Worm (Caenorhabditis elegans) whole organism, midembryonic: ENCODE results near the gene T04H1.5.

Experiments
- T22C8.4 ChIP-seq: fragments of 200-800 bp; sonication (Bioruptor generic); IDR thresholded peaks from 2 replicates; pipeline ENCODE4 v1.3.6; 2022; ENCODE audit warnings: missing genetic modification characterization, missing compliant biosample characterization
- cog-1 ChIP-seq: sonication (generic microtip); optimal IDR thresholded peaks from 2 replicates; lab custom pipeline; 2016; ENCODE audit warnings: missing genetic modification characterization, missing compliant biosample characterization
- flt-1 ChIP-seq: fragments of 200-800 bp; sonication (Bioruptor generic); IDR thresholded peaks from 2 replicates; pipeline ENCODE4 v1.3.6; 2022; ENCODE audit warnings: missing genetic modification characterization, missing compliant biosample characterization
- klf-2 ChIP-seq: fragments of 200-800 bp; sonication (Bioruptor generic); conservative IDR thresholded peaks from 2 replicates; pipeline ENCODE4 v1.3.6; 2022; ENCODE audit warnings: missing genetic modification reagents, missing genetic modification characterization, missing compliant biosample characterization
- med-1 ChIP-seq: sonication (generic microtip); optimal IDR thresholded peaks from 2 replicates; lab custom pipeline; 2017; ENCODE audit warnings: missing genetic modification characterization, mild to moderate bottlenecking, missing compliant biosample characterization, antibody characterized with exemption, missing genetic modification reagents; ENCODE audit not compliant: insufficient read depth
- ref-1 ChIP-seq: fragments of 200-800 bp; sonication (Bioruptor generic); conservative IDR thresholded peaks from 2 replicates; pipeline ENCODE4 v1.3.6; 2022; ENCODE audit warnings: missing genetic modification reagents, missing genetic modification characterization, missing compliant biosample characterization
- tab-1 ChIP-seq: fragments of 200-800 bp; sonication (Bioruptor generic); IDR thresholded peaks from 2 replicates; pipeline ENCODE4 v1.3.6; 2022; ENCODE audit warnings: missing genetic modification characterization, missing compliant biosample characterization
- ztf-23 ChIP-seq: fragments of 200-800 bp; sonication (Bioruptor generic); IDR thresholded peaks from 2 replicates; pipeline ENCODE4 v1.3.6; 2022; ENCODE audit warnings: missing genetic modification reagents, missing genetic modification characterization, missing compliant biosample characterization
- ztf-29 ChIP-seq: fragments of 200-800 bp; sonication (Bioruptor generic); IDR thresholded peaks from 2 replicates; pipeline ENCODE4 v1.3.6; 2022; ENCODE audit warnings: missing genetic modification reagents, missing genetic modification characterization, missing compliant biosample characterization

The T04H1.5 gene

ce11 chrV:12244980-12245742 is 6.0 kb upstream of the T04H1.5 start, which contains the start of the genes T04H1.13, slfl-5 and rad-50:
Gene T04H1.13 (minus strand): TSS chrV:12245030.
Gene slfl-5 (minus strand): TSS chrV:12245044.
Gene rad-50 (plus strand): TSS chrV:12245646.
- TF ChIP-seq ztf-29 (GFP tag; lab: Robert Waterston, UW) = no peak

DNA sequence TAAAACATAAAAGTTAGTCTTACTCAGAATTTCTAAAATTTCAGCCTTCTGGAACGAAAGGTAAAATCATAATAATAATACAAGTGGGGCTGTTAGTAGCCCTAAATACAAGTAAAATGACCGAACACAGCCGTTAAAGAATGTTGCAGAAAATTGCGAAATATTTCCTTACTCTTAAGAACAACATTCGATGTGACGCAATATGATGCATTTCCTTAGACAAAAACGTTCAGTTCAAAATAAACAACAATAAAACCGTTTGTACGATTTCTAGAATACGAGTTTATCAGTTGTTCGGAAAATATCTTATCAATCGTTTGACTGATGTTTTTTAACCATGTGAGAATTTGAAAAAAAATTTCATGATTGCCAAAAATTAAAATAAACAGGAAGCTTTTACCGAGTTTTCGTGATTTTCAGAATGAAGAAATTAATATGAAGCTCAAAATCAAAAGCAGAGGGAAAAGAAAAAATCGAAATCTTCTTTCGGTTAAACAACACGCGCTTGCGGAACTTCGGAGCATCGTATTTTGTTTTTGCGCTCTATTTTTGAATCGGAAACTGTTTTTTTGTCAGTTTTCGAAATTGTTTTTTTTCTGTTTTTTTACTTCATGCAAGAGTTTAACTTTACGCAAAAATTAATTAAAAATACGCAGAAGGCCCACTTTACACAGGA is 5.2 kb upstream of the T04H1.5 start:
- TF ChIP-seq cog-1 (tag; lab: Kevin White, UChicago) = no peak
- TF ChIP-seq tab-1 (GFP tag; lab: Robert Waterston, UW) = no peak
- no peak for TF ChIP-seq ref-1 (GFP tag; lab: Robert Waterston, UW)
- no peak for TF ChIP-seq klf-2
- TF ChIP-seq T22C8.4 = no peak
- TF ChIP-seq ztf-23 (GFP tag; lab: Robert Waterston, UW) = no peak
- no peak for TF ChIP-seq med-1
- no peak for TF ChIP-seq flt-1
- no peak for TF ChIP-seq ztf-29 (GFP tag; lab: Robert Waterston, UW)

DNA sequence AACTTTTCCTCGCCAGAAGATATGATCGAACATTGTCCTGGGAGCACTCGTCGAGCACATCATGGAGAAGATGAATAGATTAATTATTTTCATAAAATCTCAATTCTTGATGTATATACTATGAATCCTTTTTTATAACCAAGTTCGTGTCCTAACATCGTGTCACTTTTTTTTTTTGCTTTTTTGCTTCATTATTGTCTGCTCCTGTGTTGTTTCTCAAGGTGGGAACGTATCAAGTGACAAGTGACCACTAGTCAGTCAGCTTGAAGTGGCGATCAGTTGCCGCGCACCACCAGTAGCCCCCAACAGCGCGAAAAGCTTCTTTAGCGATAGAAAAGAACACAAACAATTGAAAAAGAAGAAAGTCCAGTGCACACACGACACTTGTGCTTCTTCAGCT is 1.1 kb downstream of the T04H1.5 start, which contains the start of gene lrx-1:
Gene lrx-1 (plus strand): TSS at position 301 of the 400 bp plus-strand sequence.
- TF ChIP-seq ztf-23 (GFP tag; lab: Robert Waterston, UW) (no peak), klf-2 (no peak), T22C8.4 (no peak), ztf-29 (GFP tag; lab: Robert Waterston, UW) (no peak), tab-1 (GFP tag; lab: Robert Waterston, UW) (no peak), flt-1 (no peak), ref-1 (GFP tag; lab: Robert Waterston, UW) (no peak)

ce11 chrV:12255343-12255742 is 4.2 kb downstream of the T04H1.5 start, which contains the start of gene T04H1.12:
Gene T04H1.12 (plus strand): TSS chrV:12255643.
- TF ChIP-seq ztf-23 (GFP tag; lab: Robert Waterston, UW) = no peak
- TF ChIP-seq T22C8.4 = no peak
- TF ChIP-seq ref-1 (GFP tag; lab: Robert Waterston, UW) = no peak
- no peak for TF ChIP-seq ztf-29 (GFP tag; lab: Robert Waterston, UW)
- TF ChIP-seq klf-2 = no peak
- no peak for TF ChIP-seq tab-1 (GFP tag; lab: Robert Waterston, UW)

DNA sequence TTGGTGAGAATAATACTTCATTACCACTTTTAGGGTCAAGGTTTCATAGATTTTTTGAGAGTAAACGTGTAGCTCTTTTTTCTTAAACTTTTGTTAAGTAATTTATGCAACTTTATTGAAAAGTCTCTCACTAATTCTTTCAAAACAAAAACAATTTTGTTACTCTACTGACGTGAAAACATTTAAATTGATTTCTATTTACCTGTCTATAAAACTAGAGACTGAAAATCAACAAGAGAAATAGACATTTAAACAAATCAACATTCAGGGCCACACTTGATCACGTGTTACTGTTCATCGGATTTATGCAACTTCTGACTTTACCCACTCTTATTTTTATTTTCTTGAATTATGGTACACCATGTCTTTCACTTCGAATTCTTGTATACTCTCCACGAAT is 5.3 kb downstream of the T04H1.5 start, which contains the start of gene ugt-55:
Gene ugt-55 (plus strand): TSS at position 301 of the 400 bp plus-strand sequence.
- TF ChIP-seq med-1 = no peak
- no peak for TF ChIP-seq cog-1 (tag; lab: Kevin White, UChicago)
- TF ChIP-seq tab-1 (GFP tag; lab: Robert Waterston, UW) = no peak
- TF ChIP-seq ref-1 (GFP tag; lab: Robert Waterston, UW) = no peak
- TF ChIP-seq ztf-29 (GFP tag; lab: Robert Waterston, UW) = no peak
- TF ChIP-seq ztf-23 (GFP tag; lab: Robert Waterston, UW) = no peak
- TF ChIP-seq klf-2 = no peak
- no peak for TF ChIP-seq T22C8.4
- no peak for TF ChIP-seq flt-1

DNA sequence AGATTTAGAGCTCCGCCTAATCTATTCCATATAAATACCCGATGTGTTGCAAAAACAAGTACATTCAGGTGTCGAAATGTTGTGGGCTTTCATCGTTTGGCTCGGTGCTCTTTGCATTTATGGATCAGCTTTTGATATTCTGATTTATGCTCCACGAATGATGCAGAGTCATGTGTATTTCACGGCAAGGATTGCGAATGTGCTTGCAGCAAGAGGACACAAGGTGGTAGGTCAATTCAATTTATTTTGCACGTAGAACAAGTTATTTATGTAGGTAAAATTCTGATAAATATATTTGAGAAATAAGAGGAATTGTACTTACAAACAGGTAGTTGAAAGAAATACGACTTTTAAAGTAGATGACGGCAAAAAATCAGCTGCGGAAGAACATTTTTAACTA is 7.8 kb downstream of the T04H1.5 start, which contains the start of gene ugt-56:
Gene ugt-56 (plus strand): TSS at position 61 of the 400 bp plus-strand sequence.
- no peak for TF ChIP-seq ref-1 (GFP tag; lab: Robert Waterston, UW)
- TF ChIP-seq flt-1 = no peak
- no peak for TF ChIP-seq klf-2
- TF ChIP-seq med-1 = no peak
- no peak for TF ChIP-seq tab-1 (GFP tag; lab: Robert Waterston, UW)
- TF ChIP-seq ztf-29 (GFP tag; lab: Robert Waterston, UW) = no peak
- TF ChIP-seq ztf-23 (GFP tag; lab: Robert Waterston, UW) = no peak
- TF ChIP-seq T22C8.4 = no peak
- no peak for TF ChIP-seq cog-1 (tag; lab: Kevin White, UChicago)

ce11 chrV:12261377-12261776 is 10.2 kb downstream of the T04H1.5 start, which contains the start of gene tbb-6:
Gene tbb-6 (plus strand): TSS chrV:12261531.
- TF ChIP-seq med-1 (no peak), T22C8.4 (no peak), cog-1 (tag; lab: Kevin White, UChicago) (no peak)

- no peak for TF ChIP-seq klf-2
- no peak for TF ChIP-seq cog-1 (tag; lab: Kevin White, UChicago)
- TF ChIP-seq ztf-23 (GFP tag; lab: Robert Waterston, UW) = no peak
- TF ChIP-seq med-1 = no peak
- no peak for TF ChIP-seq ref-1 (GFP tag; lab: Robert Waterston, UW)
- no peak for TF ChIP-seq flt-1
- TF ChIP-seq tab-1 (GFP tag; lab: Robert Waterston, UW) = no peak
Observed at ce11 chrV:12263723-12264122, 12.6 kb downstream of the T04H1.5 start, which contains the start of gene ssp-35. Gene ssp-35 (minus strand): TSS chrV:12263823.

DNA sequence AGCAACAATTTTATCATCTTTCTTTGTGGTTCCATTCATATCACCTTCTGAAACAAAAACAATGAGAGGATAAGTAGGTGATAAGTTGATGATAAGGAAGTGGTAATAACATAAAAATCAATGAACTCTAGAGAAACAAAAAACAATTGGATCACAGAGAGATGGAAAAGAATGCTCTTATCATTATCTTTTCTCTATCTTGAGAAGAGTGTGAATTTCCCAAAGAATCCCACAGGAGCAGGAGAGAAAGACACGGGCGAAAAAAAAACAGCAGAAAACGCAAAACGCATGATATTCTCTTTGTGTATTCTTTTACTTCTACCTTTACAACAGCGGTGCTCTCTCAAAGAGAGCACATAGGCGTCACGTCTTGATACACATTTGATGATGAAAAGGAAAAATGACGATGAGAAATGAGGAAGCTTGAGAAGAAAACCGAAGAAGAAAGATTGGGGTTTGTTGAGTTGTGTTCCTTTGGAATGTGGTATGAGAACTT is 18.2 kb downstream of the T04H1.5 start, which contains the start of gene twk-24:
Gene twk-24 (minus strand): TSS at position 51 of the 496 bp plus-strand sequence.
- TF ChIP-seq cog-1 (tag; lab: Kevin White, UChicago) (no peak), tab-1 (GFP tag; lab: Robert Waterston, UW) (no peak)

ce11 chrV:12271495-12271894 is 20.4 kb downstream of the T04H1.5 start, which contains the start of the genes tsfm-1 and capg-2:
Gene tsfm-1 (minus strand): TSS chrV:12271551.
Gene capg-2 (plus strand): TSS chrV:12271873.
- TF ChIP-seq T22C8.4 (no peak), ref-1 (GFP tag; lab: Robert Waterston, UW) (no peak), flt-1 (no peak), ztf-29 (GFP tag; lab: Robert Waterston, UW) (no peak), med-1 (no peak), klf-2 (no peak), tab-1 (GFP tag; lab: Robert Waterston, UW) (no peak), ztf-23 (GFP tag; lab: Robert Waterston, UW) (no peak), cog-1 (tag; lab: Kevin White, UChicago) (no peak)
